Fruit fly (Drosophila melanogaster): ENCODE results near the gene Cftr.
A peak's percentile ranks its signal among the peaks of the same experiment; 100 is the strongest.

The Cftr gene

dm6 chr3R:24586453-24586886, 42.8 kb upstream of the Cftr start (continued):
- TF ChIP-seq CG5245 (GFP tag; optimal IDR thresholded peaks at IDR 0.05) (no peak), z (GFP tag; IDR thresholded peaks at IDR 0.05) (no peak), CG3281 (GFP tag; optimal IDR thresholded peaks at IDR 0.05) (no peak), CG4617 (GFP tag; optimal IDR thresholded peaks at IDR 0.05; ENCODE audit: borderline replicate concordance) (no peak), CG18599 (GFP tag; optimal IDR thresholded peaks at IDR 0.05) (peak; percentile 70), dm (GFP tag; optimal IDR thresholded peaks at IDR 0.05) (peak; percentile 95), CG2199 (GFP tag; IDR thresholded peaks at IDR 0.05) (no peak), C15 (GFP tag; IDR thresholded peaks at IDR 0.05) (no peak), CG4404 (GFP tag; IDR thresholded peaks at IDR 0.05) (no peak), Bteb2 (GFP tag; optimal IDR thresholded peaks at IDR 0.05) (no peak), disco-r (GFP tag; optimal IDR thresholded peaks at IDR 0.05) (no peak), CG7372 (GFP tag; IDR thresholded peaks at IDR 0.05) (no peak), vvl (GFP tag; IDR thresholded peaks at IDR 0.05) (no peak), CG8765 (GFP tag; IDR thresholded peaks at IDR 0.05) (no peak), NfI (GFP tag; optimal IDR thresholded peaks at IDR 0.05) (peak; percentile 0), Antp (GFP tag; optimal IDR thresholded peaks at IDR 0.05) (no peak), ems (GFP tag; optimal IDR thresholded peaks at IDR 0.05) (no peak), CG8478 (optimal IDR thresholded peaks at IDR 0.05) (peak; percentile 71), CG6813 (GFP tag; optimal IDR thresholded peaks at IDR 0.05) (peak; percentile 7), CG11723 (GFP tag; optimal IDR thresholded peaks at IDR 0.05) (peak; percentile 1)

DNA sequence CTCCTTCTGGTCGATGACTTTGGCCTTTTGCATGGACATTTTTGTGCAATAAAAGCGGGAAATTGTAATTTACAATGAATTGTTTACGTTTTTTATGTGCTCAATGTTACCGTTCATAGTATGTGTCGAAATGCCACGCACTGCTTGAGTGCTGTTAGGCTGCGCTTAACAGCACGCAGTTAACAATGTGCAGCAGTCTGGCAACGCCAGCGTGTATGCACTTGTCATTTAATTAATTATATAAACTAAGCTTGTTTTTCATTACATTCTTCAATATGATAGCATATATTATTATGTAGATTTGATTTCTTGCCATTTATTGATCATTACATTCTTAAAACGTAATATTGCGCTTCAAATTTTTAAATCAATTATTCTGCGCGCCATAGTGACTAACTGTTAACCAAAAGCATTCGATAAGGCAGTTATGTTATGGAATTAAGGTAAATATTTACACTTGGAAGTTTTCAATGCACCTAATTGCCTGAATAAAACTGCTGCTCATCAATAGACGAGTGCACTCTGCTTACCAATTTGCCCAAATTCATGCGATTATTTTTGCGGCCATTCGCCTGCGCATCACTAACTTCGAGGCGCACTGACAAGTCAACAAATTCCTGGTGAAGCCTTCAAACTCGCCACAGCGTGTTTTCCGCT, 41.5 kb upstream of the Cftr start, which contains the start of the genes CG13625 and mld:
Gene CG13625 (minus strand): TSS at position 119 of the 657 bp plus-strand sequence.
Gene mld (plus strand): TSS at position 612 of the 657 bp plus-strand sequence.
- TF ChIP-seq CG18764 (GFP tag; optimal IDR thresholded peaks at IDR 0.05) (peak; percentile 3), Pdp1 (GFP tag; optimal IDR thresholded peaks at IDR 0.05) (peak; percentile 12 to 42), Lhr (GFP tag; optimal IDR thresholded peaks at IDR 0.05) (peak; percentile 68), CG1603 (tag; optimal IDR thresholded peaks at IDR 0.05) (peak; percentile 22), shn (GFP tag; optimal IDR thresholded peaks at IDR 0.05) (peak; percentile 7), CG11504 (tag; optimal IDR thresholded peaks at IDR 0.05) (peak; percentile 10), zfh2 (GFP tag; optimal IDR thresholded peaks at IDR 0.05) (peak; percentile 16), gfzf (GFP tag; optimal IDR thresholded peaks at IDR 0.05) (peak; percentile 80), trem (tag; optimal IDR thresholded peaks at IDR 0.05) (peak; percentile 47), Ets97D (GFP tag; optimal IDR thresholded peaks at IDR 0.05) (peak; percentile 18), bab2 (GFP tag; optimal IDR thresholded peaks at IDR 0.05) (peak; percentile 11), nerfin-1 (tag; optimal IDR thresholded peaks at IDR 0.05) (peak; percentile 14), CG13624 (GFP tag; optimal IDR thresholded peaks at IDR 0.05) (peak; percentile 27), CG2120 (GFP tag; optimal IDR thresholded peaks at IDR 0.05) (peak; percentile 27), CG12219 (GFP tag; optimal IDR thresholded peaks at IDR 0.05) (no peak), CG9437 (GFP tag; optimal IDR thresholded peaks at IDR 0.05) (peak; percentile 71), CG9797 (GFP tag; optimal IDR thresholded peaks at IDR 0.05) (peak; percentile 78), CG16863 (GFP tag; optimal IDR thresholded peaks at IDR 0.05) (peak; percentile 28), CG15601 (tag; optimal IDR thresholded peaks at IDR 0.05) (no peak), Bdp1 (GFP tag; optimal IDR thresholded peaks at IDR 0.05) (no peak), gro (GFP tag; optimal IDR thresholded peaks at IDR 0.05) (no peak), CG7963 (GFP tag; IDR thresholded peaks at IDR 0.05; ENCODE audit: partially characterized antibody) (no peak), stwl (tag; optimal IDR thresholded peaks at IDR 0.05) (peak; percentile 19), Max (GFP tag; optimal IDR thresholded peaks at IDR 0.05) (peak; percentile 42), Abd-B (GFP tag; optimal IDR thresholded peaks at IDR 0.05) (peak; percentile 68), phol (tag; optimal IDR thresholded peaks at IDR 0.05) (peak; percentile 25), CG8388 (GFP tag; optimal IDR thresholded peaks at IDR 0.05) (no peak), pzg (GFP tag; optimal IDR thresholded peaks at IDR 0.05) (peak; percentile 87), dm (GFP tag; optimal IDR thresholded peaks at IDR 0.05) (peak; percentile 17), CG4617 (GFP tag; optimal IDR thresholded peaks at IDR 0.05; ENCODE audit: borderline replicate concordance) (peak; percentile 32), gt (GFP tag; IDR thresholded peaks at IDR 0.05) (no peak), MESR4 (GFP tag; optimal IDR thresholded peaks at IDR 0.05) (peak; percentile 28)
